Fruit fly (Drosophila melanogaster) whole organism, prepupa: ENCODE results near the gene FucT6.
A peak's percentile ranks its signal among the peaks of the same experiment; 100 is the strongest.

ENCODE experiments used
- CG10669 ChIP-seq: fragments of 200-800 bp; sonication (Bioruptor generic); optimal IDR thresholded peaks from 3 replicates; lab custom pipeline; 2018; ENCODE audit warnings: missing biosample characterization, mild to moderate bottlenecking, missing genetic modification characterization, moderate library complexity
- CG1621 ChIP-seq: fragments of 200-800 bp; sonication (Bioruptor generic); optimal IDR thresholded peaks from 3 replicates; lab custom pipeline; 2018; ENCODE audit warnings: missing biosample characterization, mild to moderate bottlenecking, missing genetic modification characterization
- CG16779 ChIP-seq: fragments of 200-800 bp; sonication (Bioruptor generic); optimal IDR thresholded peaks from 3 replicates; lab custom pipeline; 2017; ENCODE audit warnings: missing biosample characterization, mild to moderate bottlenecking, missing genetic modification characterization
- CG3032 ChIP-seq: fragments of 200-800 bp; optimal IDR thresholded peaks from 2 replicates; lab custom pipeline; 2019; ENCODE audit warnings: missing biosample characterization, mild to moderate bottlenecking, missing genetic modification characterization, moderate library complexity
- CG32006 ChIP-seq: fragments of 200-800 bp; sonication (Bioruptor generic); optimal IDR thresholded peaks from 3 replicates; lab custom pipeline; 2017; ENCODE audit warnings: missing biosample characterization, mild to moderate bottlenecking, missing genetic modification characterization
- CG6163 ChIP-seq: fragments of 200-800 bp; sonication (Bioruptor generic); IDR thresholded peaks from 3 replicates; pipeline ENCODE4 v1.3.6; 2022; ENCODE audit warnings: missing biosample characterization, missing genetic modification characterization
- CG6808 ChIP-seq: fragments of 200-800 bp; sonication (Bioruptor generic); optimal IDR thresholded peaks from 3 replicates; lab custom pipeline; 2017; ENCODE audit warnings: missing biosample characterization, missing genetic modification characterization, mild to moderate bottlenecking, moderate library complexity, missing genetic modification reagents
- CG7368 ChIP-seq: fragments of 200-800 bp; sonication (Bioruptor generic); optimal IDR thresholded peaks from 3 replicates; lab custom pipeline; 2016; ENCODE audit warnings: missing biosample characterization, missing genetic modification characterization
- CG8119 ChIP-seq: fragments of 200-800 bp; sonication (Bioruptor generic); IDR thresholded peaks from 3 replicates; pipeline ENCODE4 v1.3.6; 2022; ENCODE audit warnings: missing biosample characterization, missing genetic modification characterization
- CG9139 ChIP-seq: fragments of 200-800 bp; sonication (Bioruptor generic); optimal IDR thresholded peaks from 3 replicates; lab custom pipeline; 2017; ENCODE audit warnings: missing biosample characterization, mild to moderate bottlenecking, missing genetic modification characterization
- Eip78C ChIP-seq: fragments of 200-800 bp; sonication (Bioruptor generic); peaks from one replicate; lab custom pipeline; 2016; ENCODE audit warnings: missing biosample characterization, missing genetic modification characterization
- Ets21C ChIP-seq: fragments of 200-800 bp; sonication (Bioruptor generic); optimal IDR thresholded peaks from 3 replicates; lab custom pipeline; 2016; ENCODE audit warnings: missing biosample characterization, missing genetic modification characterization
- Ets96B ChIP-seq: fragments of 200-800 bp; optimal IDR thresholded peaks from 2 replicates; lab custom pipeline; 2019; ENCODE audit warnings: missing biosample characterization, mild to moderate bottlenecking, missing genetic modification characterization, moderate library complexity
- Gug ChIP-seq: fragments of 200-800 bp; sonication (Bioruptor generic); IDR thresholded peaks from 2 replicates; pipeline ENCODE4 v1.3.6; 2022; ENCODE audit warnings: missing biosample characterization, missing genetic modification characterization
- Hr39 ChIP-seq: fragments of 200-800 bp; sonication (Bioruptor generic); optimal IDR thresholded peaks from 2 replicates; lab custom pipeline; 2016; ENCODE audit warnings: missing biosample characterization, missing genetic modification characterization
- Hr4 ChIP-seq: fragments of 200-800 bp; sonication (Bioruptor generic); optimal IDR thresholded peaks from 3 replicates; lab custom pipeline; 2016; ENCODE audit warnings: missing biosample characterization, missing genetic modification characterization
- Lpt ChIP-seq: fragments of 200-800 bp; sonication (Bioruptor generic); optimal IDR thresholded peaks from 3 replicates; lab custom pipeline; 2016; ENCODE audit warnings: missing biosample characterization, missing genetic modification characterization
- Smox ChIP-seq: fragments of 200-800 bp; sonication (Bioruptor generic); optimal IDR thresholded peaks from 3 replicates; lab custom pipeline; 2016; ENCODE audit warnings: missing biosample characterization, missing genetic modification characterization
- Sox14 ChIP-seq: fragments of 200-800 bp; sonication (Bioruptor generic); optimal IDR thresholded peaks from 3 replicates; lab custom pipeline; 2016; ENCODE audit warnings: missing biosample characterization, missing genetic modification characterization
- achi ChIP-seq: fragments of 200-800 bp; sonication (Bioruptor generic); optimal IDR thresholded peaks from 3 replicates; lab custom pipeline; 2016; ENCODE audit warnings: missing biosample characterization, missing genetic modification characterization
- acj6 ChIP-seq: fragments of 200-800 bp; sonication (Bioruptor generic); optimal IDR thresholded peaks from 3 replicates; lab custom pipeline; 2016; ENCODE audit warnings: missing biosample characterization, missing genetic modification characterization
- dac ChIP-seq: fragments of 200-800 bp; sonication (Bioruptor generic); optimal IDR thresholded peaks from 2 replicates; lab custom pipeline; 2017; ENCODE audit warnings: missing biosample characterization, mild to moderate bottlenecking, missing genetic modification characterization
- esn ChIP-seq: fragments of 200-800 bp; sonication (Bioruptor generic); optimal IDR thresholded peaks from 2 replicates; lab custom pipeline; 2016; ENCODE audit warnings: missing biosample characterization, mild to moderate bottlenecking, missing genetic modification characterization, moderate library complexity
- fd59A ChIP-seq: fragments of 200-800 bp; sonication (Bioruptor generic); optimal IDR thresholded peaks from 2 replicates; lab custom pipeline; 2017; ENCODE audit warnings: missing biosample characterization, mild to moderate bottlenecking, missing genetic modification characterization, missing genetic modification reagents
- fd85E ChIP-seq: fragments of 200-800 bp; sonication (Bioruptor generic); optimal IDR thresholded peaks from 3 replicates; lab custom pipeline; 2016; ENCODE audit warnings: missing biosample characterization, missing genetic modification characterization
- fkh ChIP-seq: fragments of 200-800 bp; sonication (Bioruptor generic); optimal IDR thresholded peaks from 3 replicates; lab custom pipeline; 2017; ENCODE audit warnings: missing biosample characterization, mild to moderate bottlenecking, missing genetic modification characterization, moderate library complexity
- net ChIP-seq: fragments of 200-800 bp; sonication (Bioruptor generic); optimal IDR thresholded peaks from 3 replicates; lab custom pipeline; 2016; ENCODE audit warnings: missing biosample characterization, missing genetic modification characterization
- salr ChIP-seq, 2 experiments: fragments of 200-800 bp; sonication (Bioruptor generic); optimal IDR thresholded peaks; 3 replicates each; lab custom pipeline; 2016 to 2018; ENCODE audit warnings: missing biosample characterization in 2 of 2, missing genetic modification characterization in 2 of 2, mild to moderate bottlenecking in 1 of 2
- ss ChIP-seq, 2 experiments: fragments of 200-800 bp; sonication (Bioruptor generic); optimal IDR thresholded peaks; 2 replicates in 1 of 2; 3 replicates in 1 of 2; lab custom pipeline; 2017 to 2018; ENCODE audit warnings: mild to moderate bottlenecking in 2 of 2, missing biosample characterization in 2 of 2, missing genetic modification characterization in 2 of 2, moderate library complexity in 1 of 2
- svp ChIP-seq: fragments of 200-800 bp; sonication (Bioruptor generic); peaks from one replicate; lab custom pipeline; 2016; ENCODE audit warnings: missing biosample characterization, missing genetic modification characterization
- topi ChIP-seq: fragments of 200-800 bp; sonication (Bioruptor generic); optimal IDR thresholded peaks from 3 replicates; lab custom pipeline; 2016; ENCODE audit warnings: missing biosample characterization, missing genetic modification characterization
- vri ChIP-seq: fragments of 200-800 bp; sonication (Bioruptor generic); optimal IDR thresholded peaks from 3 replicates; lab custom pipeline; 2016; ENCODE audit warnings: missing biosample characterization, mild to moderate bottlenecking, missing genetic modification characterization

Gene FucT6

dm6 chrX:11681558-11682551 lies 27.9 kb downstream of the FucT6 start (continued):
- peak; percentile 52 for TF ChIP-seq CG3032 (tag; lab: Kevin White, UChicago)
- TF ChIP-seq Smox (GFP tag; lab: Kevin White, UChicago): peak; percentile 76
- peak in 1 of 2 experiments; percentile 11 for TF ChIP-seq salr (GFP tag; optimal IDR thresholded peaks at IDR 0.05; lab: Kevin White, UChicago)
- no peak for TF ChIP-seq fd59A (GFP tag; lab: Kevin White, UChicago)
- peak; percentile 78 for TF ChIP-seq Hr39 (GFP tag; lab: Kevin White, UChicago)
- TF ChIP-seq CG32006 (GFP tag; lab: Kevin White, UChicago): peak; percentile 53
- peak; percentile 46 for TF ChIP-seq CG6808 (GFP tag; lab: Kevin White, UChicago)
- TF ChIP-seq dac (GFP tag; lab: Kevin White, UChicago): no peak
- peak; percentile 58 for TF ChIP-seq acj6 (GFP tag; lab: Kevin White, UChicago)
- TF ChIP-seq CG16779 (tag; lab: Kevin White, UChicago): peak; percentile 36

- peak; percentile 48 for TF ChIP-seq Eip78C
- no peak for TF ChIP-seq fkh (GFP tag; lab: Kevin White, UChicago)
- peak; percentile 18 for TF ChIP-seq Hr4
- peak; percentile 44 for TF ChIP-seq svp (GFP tag; lab: Kevin White, UChicago)
- no peak for TF ChIP-seq salr (GFP tag; optimal IDR thresholded peaks at IDR 0.05; lab: Kevin White, UChicago)
- TF ChIP-seq CG32006 (GFP tag; lab: Kevin White, UChicago): peak; percentile 22
Observed at dm6 chrX:11680405-11680804, 29.3 kb downstream of the FucT6 start.

dm6 chrX:11679461-11679860 lies 30.3 kb downstream of the FucT6 start:
- TF ChIP-seq CG1621 (peak; percentile 83), achi (GFP tag; lab: Kevin White, UChicago) (no peak), CG7368 (GFP tag; lab: Kevin White, UChicago) (no peak), topi (GFP tag; lab: Kevin White, UChicago) (no peak), Gug (GFP tag; lab: Robert Waterston, UW) (no peak), CG6163 (GFP tag; lab: Robert Waterston, UW) (0 out of 3 replicates have a peak, but pooled peaks have one; percentile 31), dac (GFP tag; lab: Kevin White, UChicago) (no peak), Hr39 (GFP tag; lab: Kevin White, UChicago) (no peak), Ets96B (tag; lab: Kevin White, UChicago) (no peak), CG16779 (tag; lab: Kevin White, UChicago) (no peak), CG9139 (GFP tag; lab: Kevin White, UChicago) (no peak), CG32006 (GFP tag; lab: Kevin White, UChicago) (no peak), Ets21C (GFP tag; lab: Kevin White, UChicago) (no peak), vri (GFP tag; lab: Kevin White, UChicago) (peak; percentile 30), CG6808 (GFP tag; lab: Kevin White, UChicago) (peak; percentile 8), ss (GFP tag; optimal IDR thresholded peaks at IDR 0.05; lab: Kevin White, UChicago) (peak in 1 of 2 experiments; percentile 40), fd85E (GFP tag; lab: Kevin White, UChicago) (no peak), CG10669 (GFP tag; lab: Kevin White, UChicago) (no peak), CG8119 (peak; percentile 29; the same call in 2 of the 3 replicates), Sox14 (GFP tag; lab: Kevin White, UChicago) (peak; percentile 24), Lpt (GFP tag; lab: Kevin White, UChicago) (no peak), net (GFP tag; lab: Kevin White, UChicago) (no peak), esn (GFP tag; lab: Kevin White, UChicago) (peak; percentile 1), fkh (GFP tag; lab: Kevin White, UChicago) (peak; percentile 51)
